Worm (Caenorhabditis elegans) whole organism, early embryonic: ENCODE results near the gene lido-9.

Experiments
- F13C5.2 ChIP-seq: sonication (generic microtip); optimal IDR thresholded peaks from 2 replicates; lab custom pipeline; 2017; ENCODE audit warnings: mild to moderate bottlenecking, missing genetic modification characterization, inconsistent platforms, missing compliant biosample characterization
- aly-1 ChIP-seq: sonication (generic microtip); optimal IDR thresholded peaks from 2 replicates; lab custom pipeline; 2016; ENCODE audit warnings: missing genetic modification characterization, missing compliant biosample characterization
- ama-1 ChIP-seq: fragments of 150-350 bp; optimal IDR thresholded peaks from 2 replicates; lab custom pipeline; 2014
- ceh-36 ChIP-seq: sonication (generic microtip); optimal IDR thresholded peaks from 2 replicates; lab custom pipeline; 2016; ENCODE audit warnings: missing genetic modification characterization, inconsistent platforms, missing compliant biosample characterization
- ets-7 ChIP-seq: sonication (generic microtip); optimal IDR thresholded peaks from 2 replicates; lab custom pipeline; 2016; ENCODE audit warnings: missing genotype, missing genetic modification characterization, missing compliant biosample characterization
- hmbx-1 ChIP-seq: sonication (generic microtip); optimal IDR thresholded peaks from 2 replicates; lab custom pipeline; 2016; ENCODE audit warnings: mild to moderate bottlenecking, missing genetic modification characterization, missing compliant biosample characterization
- hnd-1 ChIP-seq: sonication (generic microtip); optimal IDR thresholded peaks from 2 replicates; lab custom pipeline; 2016; ENCODE audit warnings: missing genetic modification characterization, missing compliant biosample characterization
- scrt-1 ChIP-seq: fragments of 200-800 bp; sonication (Bioruptor generic); IDR thresholded peaks from 2 replicates; pipeline ENCODE4 v1.3.6; 2022; ENCODE audit warnings: missing genetic modification characterization, missing compliant biosample characterization
- sea-1 ChIP-seq: fragments of 200-800 bp; sonication (Bioruptor generic); conservative IDR thresholded peaks from 2 replicates; pipeline ENCODE4 v1.3.6; 2022; ENCODE audit warnings: missing genetic modification characterization, missing compliant biosample characterization
- tbx-37 ChIP-seq: fragments of 200-800 bp; sonication (Bioruptor generic); conservative IDR thresholded peaks from 2 replicates; pipeline ENCODE4 v1.3.6; 2022; ENCODE audit warnings: missing genetic modification reagents, missing genetic modification characterization, missing compliant biosample characterization
- tra-4 ChIP-seq: sonication (generic microtip); optimal IDR thresholded peaks from 2 replicates; lab custom pipeline; 2017; ENCODE audit warnings: missing genetic modification characterization, missing compliant biosample characterization

DNA sequence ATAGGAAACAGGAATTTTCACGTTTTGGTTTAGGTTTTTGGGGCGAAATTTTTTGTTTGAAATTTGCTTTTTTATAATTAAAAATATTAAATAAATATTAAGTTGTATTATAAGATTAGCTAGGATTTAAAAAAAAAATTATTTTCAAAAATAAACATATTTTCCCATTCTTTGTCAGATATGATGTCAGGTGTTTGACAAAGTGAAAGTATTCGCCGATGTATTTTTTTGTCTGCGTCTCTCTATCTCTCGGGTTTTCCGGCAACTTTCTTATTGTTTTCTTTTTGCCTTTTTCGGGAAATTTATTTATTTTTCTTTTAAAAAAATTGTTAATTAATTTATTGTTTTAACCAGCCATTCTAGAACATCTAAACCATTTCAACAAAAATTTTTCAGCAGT lies 29.8 kb downstream of the lido-9 start:
- no peak for TF ChIP-seq scrt-1
- TF ChIP-seq aly-1 (tag; lab: Kevin White, UChicago), result no peak
- no peak for TF ChIP-seq ama-1
- no peak for TF ChIP-seq tbx-37 (GFP tag; lab: Robert Waterston, UW)
- no peak for TF ChIP-seq hnd-1 (tag; lab: Kevin White, UChicago)
- no peak for TF ChIP-seq hmbx-1 (tag; lab: Kevin White, UChicago)
- TF ChIP-seq tra-4 (tag; lab: Kevin White, UChicago), result no peak
- TF ChIP-seq ets-7, result no peak
- TF ChIP-seq ceh-36 (tag; lab: Kevin White, UChicago), result no peak
- no peak for TF ChIP-seq F13C5.2 (tag; lab: Kevin White, UChicago)
- no peak for TF ChIP-seq sea-1
